Fruit fly (Drosophila melanogaster) whole organism, embryonic: Measurements from ENCODE around the gene CG31103.

Experiments
- Atf-2 ChIP-seq: fragments of 200-800 bp; sonication (Bioruptor generic); optimal IDR thresholded peaks from 2 replicates; lab custom pipeline; 2016; ENCODE audit warnings: missing biosample characterization, missing genetic modification characterization
- CG10366 ChIP-seq: fragments of 200-800 bp; sonication (Bioruptor generic); IDR thresholded peaks from 2 replicates; pipeline ENCODE4 v1.3.6; 2022; ENCODE audit warnings: missing biosample characterization, missing genetic modification characterization
- CG11456 ChIP-seq: fragments of 200-800 bp; sonication (Bioruptor generic); IDR thresholded peaks from 3 replicates; pipeline ENCODE4 v1.3.6; 2022; ENCODE audit warnings: missing biosample characterization, missing genetic modification characterization
- CG12104 ChIP-seq: fragments of 200-800 bp; sonication (Bioruptor generic); optimal IDR thresholded peaks from 3 replicates; lab custom pipeline; 2016; ENCODE audit warnings: missing biosample characterization, missing genetic modification characterization
- CG12236 ChIP-seq: fragments of 200-800 bp; sonication (Bioruptor generic); optimal IDR thresholded peaks from 2 replicates; lab custom pipeline; 2016; ENCODE audit warnings: missing biosample characterization, missing genetic modification characterization
- CG13123 ChIP-seq: fragments of 200-800 bp; sonication (Bioruptor generic); optimal IDR thresholded peaks from 2 replicates; lab custom pipeline; 2016; ENCODE audit warnings: missing biosample characterization, missing genetic modification characterization
- CG13775 ChIP-seq: fragments of 200-800 bp; sonication (Bioruptor generic); optimal IDR thresholded peaks from 3 replicates; lab custom pipeline; 2017; ENCODE audit warnings: missing biosample characterization, mild to moderate bottlenecking, missing genetic modification characterization
- CG14965 ChIP-seq: fragments of 200-800 bp; sonication (Bioruptor generic); optimal IDR thresholded peaks from 2 replicates; lab custom pipeline; 2016; ENCODE audit warnings: missing biosample characterization, missing genetic modification characterization, borderline replicate concordance
- CG15479 ChIP-seq: fragments of 200-800 bp; sonication (Bioruptor generic); optimal IDR thresholded peaks from 3 replicates; lab custom pipeline; 2019; ENCODE audit warnings: missing biosample characterization, mild to moderate bottlenecking, missing genetic modification characterization, moderate library complexity
- CG1603 ChIP-seq: fragments of 200-800 bp; sonication (Bioruptor generic); optimal IDR thresholded peaks from 2 replicates; lab custom pipeline; 2019; ENCODE audit warnings: missing biosample characterization, mild to moderate bottlenecking, missing genetic modification characterization, moderate library complexity
- CG31388 ChIP-seq: fragments of 200-800 bp; sonication (Bioruptor generic); optimal IDR thresholded peaks from 2 replicates; lab custom pipeline; 2016; ENCODE audit warnings: missing biosample characterization, missing genetic modification characterization
- CG4707 ChIP-seq: fragments of 200-800 bp; sonication (Bioruptor generic); optimal IDR thresholded peaks from 2 replicates; lab custom pipeline; 2018; ENCODE audit warnings: missing biosample characterization, mild to moderate bottlenecking, missing genetic modification characterization, moderate library complexity
- CG6791 ChIP-seq: fragments of 200-800 bp; sonication (Bioruptor generic); IDR thresholded peaks from 3 replicates; pipeline ENCODE4 v1.3.6; 2022; ENCODE audit warnings: missing biosample characterization, missing genetic modification characterization; ENCODE audit not compliant: partially characterized antibody
- CG7745 ChIP-seq: fragments of 200-800 bp; sonication (Bioruptor generic); optimal IDR thresholded peaks from 2 replicates; lab custom pipeline; 2018; ENCODE audit warnings: missing biosample characterization, mild to moderate bottlenecking, missing genetic modification characterization, moderate library complexity
- CG7987 ChIP-seq: fragments of 200-800 bp; sonication (Bioruptor generic); optimal IDR thresholded peaks from 2 replicates; lab custom pipeline; 2018; ENCODE audit warnings: missing biosample characterization, mild to moderate bottlenecking, missing genetic modification characterization, moderate library complexity
- CG8290 ChIP-seq, 3 experiments: fragments of 200-800 bp; sonication (Bioruptor generic); optimal IDR thresholded peaks; 2 replicates each; lab custom pipeline; 2016 to 2019; ENCODE audit warnings: missing biosample characterization in 3 of 3, missing genetic modification characterization in 3 of 3, mild to moderate bottlenecking in 2 of 3, moderate library complexity in 1 of 3
- CG9215 ChIP-seq: fragments of 200-800 bp; sonication (Bioruptor generic); IDR thresholded peaks from 2 replicates; pipeline ENCODE4 v1.3.6; 2022; ENCODE audit warnings: missing biosample characterization, missing genetic modification characterization
- CHES-1-like ChIP-seq: fragments of 200-800 bp; sonication (Bioruptor generic); optimal IDR thresholded peaks from 2 replicates; lab custom pipeline; 2016; ENCODE audit warnings: missing biosample characterization, missing genetic modification characterization
- D ChIP-seq, 2 experiments: fragments of 200-800 bp in 1 of 2; fragments of >200 bp in 1 of 2; sonication (Bioruptor generic) in 1 of 2; optimal IDR thresholded peaks; 2 replicates in 1 of 2; 3 replicates in 1 of 2; lab custom pipeline; 2017; ENCODE audit warnings: mild to moderate bottlenecking in 1 of 2, missing biosample characterization in 1 of 2, missing genetic modification characterization in 1 of 2, missing genetic modification reagents in 1 of 2
- D19A ChIP-seq: fragments of 200-800 bp; optimal IDR thresholded peaks from 3 replicates; lab custom pipeline; 2019; ENCODE audit warnings: missing biosample characterization, mild to moderate bottlenecking, missing genetic modification characterization, moderate library complexity
- Dref ChIP-seq: fragments of 200-800 bp; sonication (Bioruptor generic); IDR thresholded peaks from 2 replicates; pipeline ENCODE4 v1.3.6; 2022; ENCODE audit warnings: missing biosample characterization, missing genetic modification characterization
- Hr39 ChIP-seq: fragments of >200 bp; optimal IDR thresholded peaks from 2 replicates; lab custom pipeline; 2017
- Lhr ChIP-seq: fragments of 200-800 bp; sonication (Bioruptor generic); optimal IDR thresholded peaks from 3 replicates; lab custom pipeline; 2017; ENCODE audit warnings: mild to moderate bottlenecking, missing biosample characterization, missing genetic modification reagents, missing genetic modification characterization
- Sox102F ChIP-seq: fragments of 200-800 bp; sonication (Bioruptor generic); optimal IDR thresholded peaks from 2 replicates; lab custom pipeline; 2018; ENCODE audit warnings: missing biosample characterization, mild to moderate bottlenecking, missing genetic modification characterization, moderate library complexity
- ato ChIP-seq: fragments of 200-800 bp; sonication (Bioruptor generic); IDR thresholded peaks from 2 replicates; pipeline ENCODE4 v1.3.6; 2022; ENCODE audit warnings: missing biosample characterization, missing genetic modification characterization; ENCODE audit not compliant: partially characterized antibody
- cad ChIP-seq: fragments of >200 bp; optimal IDR thresholded peaks from 2 replicates; lab custom pipeline; 2017; ENCODE audit warnings: missing biosample characterization, missing genetic modification characterization
- crp ChIP-seq, 2 experiments: fragments of 200-800 bp; sonication (Bioruptor generic); optimal IDR thresholded peaks; 2 replicates in 1 of 2; 3 replicates in 1 of 2; lab custom pipeline; 2017; ENCODE audit warnings: missing biosample characterization in 2 of 2, missing genetic modification characterization in 2 of 2, mild to moderate bottlenecking in 1 of 2, moderate library complexity in 1 of 2
- dm ChIP-seq: fragments of 200-800 bp; sonication (Bioruptor generic); optimal IDR thresholded peaks from 3 replicates; lab custom pipeline; 2016; ENCODE audit warnings: missing biosample characterization, missing genetic modification characterization
- fd102C ChIP-seq: fragments of 200-800 bp; sonication (Bioruptor generic); optimal IDR thresholded peaks from 2 replicates; lab custom pipeline; 2018; ENCODE audit warnings: missing biosample characterization, mild to moderate bottlenecking, missing genetic modification characterization, moderate library complexity
- fu2 ChIP-seq: fragments of 200-800 bp; sonication (Bioruptor generic); optimal IDR thresholded peaks from 2 replicates; lab custom pipeline; 2016; ENCODE audit warnings: missing biosample characterization, missing genetic modification characterization
- mld ChIP-seq: fragments of 200-800 bp; sonication (Bioruptor generic); IDR thresholded peaks from 3 replicates; pipeline ENCODE4 v1.3.6; 2022; ENCODE audit warnings: missing biosample characterization, missing genetic modification characterization; ENCODE audit not compliant: partially characterized antibody
- nerfin-1 ChIP-seq: fragments of 200-800 bp; sonication (Bioruptor generic); optimal IDR thresholded peaks from 3 replicates; lab custom pipeline; 2019; ENCODE audit warnings: missing biosample characterization, mild to moderate bottlenecking, missing genetic modification characterization, moderate library complexity
- nerfin-2 ChIP-seq: fragments of 200-800 bp; sonication (Bioruptor generic); IDR thresholded peaks from 2 replicates; pipeline ENCODE4 v1.3.6; 2022; ENCODE audit warnings: missing biosample characterization, missing genetic modification characterization; ENCODE audit not compliant: partially characterized antibody
- nom ChIP-seq: fragments of 200-800 bp; sonication (Bioruptor generic); optimal IDR thresholded peaks from 2 replicates; lab custom pipeline; 2017; ENCODE audit warnings: missing biosample characterization, missing genetic modification characterization, mild to moderate bottlenecking, moderate library complexity, missing genetic modification reagents
- pfk ChIP-seq: fragments of 200-800 bp; sonication (Bioruptor generic); optimal IDR thresholded peaks from 2 replicates; lab custom pipeline; 2018; ENCODE audit warnings: missing biosample characterization, mild to moderate bottlenecking, missing genetic modification characterization, moderate library complexity
- pros ChIP-seq: fragments of 200-800 bp; sonication (Bioruptor generic); optimal IDR thresholded peaks from 3 replicates; lab custom pipeline; 2019; ENCODE audit warnings: missing biosample characterization, mild to moderate bottlenecking, missing genetic modification characterization, moderate library complexity
- psq ChIP-seq: fragments of 200-800 bp; sonication (Bioruptor generic); optimal IDR thresholded peaks from 2 replicates; lab custom pipeline; 2017; ENCODE audit warnings: missing biosample characterization, missing genetic modification characterization
- ranshi ChIP-seq: fragments of 200-800 bp; sonication (Bioruptor generic); IDR thresholded peaks from 2 replicates; pipeline ENCODE4 v1.3.6; 2022; ENCODE audit warnings: missing biosample characterization, missing genetic modification characterization
- stc ChIP-seq: fragments of 200-800 bp; sonication (Bioruptor generic); IDR thresholded peaks from 2 replicates; pipeline ENCODE4 v1.3.6; 2022; ENCODE audit warnings: missing biosample characterization, missing genetic modification characterization
- sug ChIP-seq: fragments of 200-800 bp; optimal IDR thresholded peaks from 2 replicates; lab custom pipeline; 2019; ENCODE audit warnings: missing biosample characterization, mild to moderate bottlenecking, missing genetic modification characterization, moderate library complexity
- tap ChIP-seq: fragments of 200-800 bp; optimal IDR thresholded peaks from 3 replicates; lab custom pipeline; 2019; ENCODE audit warnings: missing biosample characterization, mild to moderate bottlenecking, missing genetic modification characterization, moderate library complexity
- tll ChIP-seq, 2 experiments: fragments of 200-800 bp in 1 of 2; fragments of >200 bp in 1 of 2; sonication (Bioruptor generic) in 1 of 2; optimal IDR thresholded peaks; 2 replicates each; lab custom pipeline; 2017 to 2019; ENCODE audit warnings: missing biosample characterization in 2 of 2, missing genetic modification characterization in 2 of 2, mild to moderate bottlenecking in 1 of 2, moderate library complexity in 1 of 2
- twi ChIP-seq: fragments of 200-800 bp; optimal IDR thresholded peaks from 2 replicates; lab custom pipeline; 2019; ENCODE audit warnings: missing biosample characterization, mild to moderate bottlenecking, missing genetic modification characterization, moderate library complexity
- wek ChIP-seq: fragments of 200-800 bp; sonication (Bioruptor generic); optimal IDR thresholded peaks from 3 replicates; lab custom pipeline; 2018; ENCODE audit warnings: missing biosample characterization, mild to moderate bottlenecking, missing genetic modification characterization, moderate library complexity
- zen ChIP-seq: fragments of 200-800 bp; sonication (Bioruptor generic); optimal IDR thresholded peaks from 3 replicates; lab custom pipeline; 2018; ENCODE audit warnings: missing biosample characterization, mild to moderate bottlenecking, missing genetic modification characterization, moderate library complexity

CG31103 gene

dm6 chr3R:25219018-25219417 is at the start of gene CG31103:
CG31103 (plus strand) TSS chr3R:25219318.
- TF ChIP-seq CG31388 (no peak), CHES-1-like (GFP tag; lab: Kevin White, UChicago) (no peak), CG4707 (GFP tag; lab: Kevin White, UChicago) (no peak), psq (GFP tag; lab: Kevin White, UChicago) (no peak), tap (tag; lab: Kevin White, UChicago) (no peak), fu2 (GFP tag; lab: Kevin White, UChicago) (no peak), Dref (no peak), stc (GFP tag; lab: Robert Waterston, UW) (no peak), CG12104 (GFP tag; lab: Kevin White, UChicago) (no peak), Hr39 (lab: Kevin White, UChicago) (no peak), CG12236 (GFP tag; lab: Kevin White, UChicago) (no peak), pfk (GFP tag; lab: Kevin White, UChicago) (no peak), mld (no peak), CG13123 (no peak), Lhr (GFP tag; lab: Kevin White, UChicago) (no peak), pros (GFP tag; lab: Kevin White, UChicago) (no peak), CG8290 (GFP tag; optimal IDR thresholded peaks at IDR 0.05; lab: Kevin White, UChicago) (no peak), CG8290 (tag; optimal IDR thresholded peaks at IDR 0.05; lab: Kevin White, UChicago) (no peak), dm (GFP tag; lab: Kevin White, UChicago) (no peak)

dm6 chr3R:25172353-25172752 is 46.8 kb upstream of the CG31103 start:
- peak; percentile 94 for TF ChIP-seq cad (GFP tag; lab: Kevin White, UChicago)
- peak; percentile 66 for TF ChIP-seq zen (tag; lab: Kevin White, UChicago)
- no peak for TF ChIP-seq CG10366 (GFP tag; lab: Robert Waterston, UW)
- peak in 1 of 2 experiments; percentile 70 for TF ChIP-seq tll (GFP tag; optimal IDR thresholded peaks at IDR 0.05; lab: Kevin White, UChicago)
- no peak for TF ChIP-seq CG6791 (GFP tag; lab: Robert Waterston, UW)
- TF ChIP-seq fd102C (GFP tag; lab: Kevin White, UChicago): peak; percentile 2
- TF ChIP-seq nerfin-1 (tag; lab: Kevin White, UChicago): no peak
- TF ChIP-seq ato (GFP tag; lab: Robert Waterston, UW): no peak
- TF ChIP-seq CG14965 (GFP tag; lab: Kevin White, UChicago): no peak

dm6 chr3R:25172976-25173375 is 46.1 kb upstream of the CG31103 start:
- TF ChIP-seq twi (tag; lab: Kevin White, UChicago): peak; percentile 10
- TF ChIP-seq D (optimal IDR thresholded peaks at IDR 0.05; lab: Kevin White, UChicago): peak; percentile 92
- TF ChIP-seq D (GFP tag; optimal IDR thresholded peaks at IDR 0.05; lab: Kevin White, UChicago): no peak
- TF ChIP-seq CG11456: no peak
- peak; percentile 23 for TF ChIP-seq CG15479 (GFP tag; lab: Kevin White, UChicago)
- TF ChIP-seq cad (GFP tag; lab: Kevin White, UChicago): peak; percentile 18
- TF ChIP-seq sug (tag; lab: Kevin White, UChicago): no peak
- peak; percentile 89 for TF ChIP-seq zen (tag; lab: Kevin White, UChicago)

dm6 chr3R:25174244-25174643 is 44.9 kb upstream of the CG31103 start:
- TF ChIP-seq Atf-2 (GFP tag; lab: Kevin White, UChicago) (peak; percentile 3), nerfin-2 (GFP tag; lab: Robert Waterston, UW) (no peak), ranshi (GFP tag; lab: Robert Waterston, UW) (no peak), wek (GFP tag; lab: Kevin White, UChicago) (no peak), CG7987 (GFP tag; lab: Kevin White, UChicago) (no peak), CG1603 (tag; lab: Kevin White, UChicago) (peak; percentile 58), CG9215 (no peak), D19A (peak; percentile 49), crp (GFP tag; optimal IDR thresholded peaks at IDR 0.05; lab: Kevin White, UChicago) (no peak), CG13775 (peak; percentile 5), Sox102F (no peak), nom (GFP tag; lab: Kevin White, UChicago) (peak; percentile 9), CG7745 (tag; lab: Kevin White, UChicago) (no peak)
